Worm (Caenorhabditis elegans): ENCODE measurements around the gene ztf-20.

Gene ztf-20

DNA sequence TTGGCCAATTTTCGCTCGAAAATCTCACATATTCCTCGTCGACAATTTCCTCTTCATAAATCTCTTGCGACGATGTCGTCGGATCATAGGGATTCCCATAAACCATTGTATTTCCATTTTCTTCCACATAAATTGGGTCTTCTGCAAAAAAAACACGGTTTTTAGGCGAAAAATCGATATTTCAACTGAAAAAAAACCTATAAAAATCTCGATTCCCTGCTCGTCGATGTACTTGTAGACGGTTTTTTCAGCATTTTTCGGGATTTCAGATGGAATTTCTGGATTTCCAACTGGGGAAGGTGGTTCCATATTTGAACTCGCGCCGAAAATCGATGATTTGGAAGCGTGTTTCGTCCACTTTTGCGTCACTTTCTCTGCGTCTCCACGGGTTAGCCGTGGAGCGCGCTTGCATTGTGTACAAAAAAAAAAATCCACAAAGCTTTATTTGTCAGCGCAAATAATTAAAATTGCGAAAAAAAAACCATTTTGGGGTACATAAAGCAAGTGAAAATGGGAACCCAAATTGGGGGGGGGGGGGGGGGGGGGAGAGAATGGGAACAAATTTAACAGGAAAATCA lies 7.6 kb upstream of the ztf-20 start, which contains the start of gene Y39B6A.43 (continued):
- TF ChIP-seq ceh-48 (tag; optimal IDR thresholded peaks at IDR 0.05) (peak; percentile 84), madf-2 (tag; optimal IDR thresholded peaks at IDR 0.05) (peak; percentile 15)

DNA sequence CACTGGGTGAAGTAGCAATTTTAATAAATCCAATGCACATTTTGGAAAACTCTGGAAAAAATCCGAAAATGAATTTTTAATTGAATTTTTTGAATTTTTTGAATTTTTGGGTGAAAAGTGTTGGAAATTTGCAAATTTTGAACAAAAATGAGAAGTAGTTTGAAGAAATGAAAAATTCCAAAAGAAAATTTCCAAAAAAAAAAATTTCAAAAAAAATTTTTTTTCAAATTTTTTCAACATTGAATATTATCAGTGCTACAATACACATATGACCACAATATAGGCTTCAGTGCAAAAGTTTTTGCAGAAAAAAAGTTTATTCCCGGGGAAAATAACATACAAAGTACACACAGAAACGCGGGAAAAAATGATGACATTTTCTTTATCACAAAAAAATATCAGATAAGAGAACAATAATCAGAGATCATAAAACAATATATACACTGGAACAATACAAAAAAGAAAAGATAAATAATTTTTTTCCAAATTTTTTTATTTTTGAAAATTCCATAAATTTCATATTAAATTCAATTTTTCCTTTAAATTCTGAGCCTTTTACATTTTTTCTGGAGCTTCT lies 2.6 kb downstream of the ztf-20 start, which contains the start of gene hrg-10:
TSS of gene hrg-10 (minus strand) at position 51 of the 577 bp plus-strand sequence.
- TF ChIP-seq elt-2 (tag; optimal IDR thresholded peaks at IDR 0.05) = peak; percentile 62
- TF ChIP-seq ceh-31 (tag; optimal IDR thresholded peaks at IDR 0.05) = no peak

DNA sequence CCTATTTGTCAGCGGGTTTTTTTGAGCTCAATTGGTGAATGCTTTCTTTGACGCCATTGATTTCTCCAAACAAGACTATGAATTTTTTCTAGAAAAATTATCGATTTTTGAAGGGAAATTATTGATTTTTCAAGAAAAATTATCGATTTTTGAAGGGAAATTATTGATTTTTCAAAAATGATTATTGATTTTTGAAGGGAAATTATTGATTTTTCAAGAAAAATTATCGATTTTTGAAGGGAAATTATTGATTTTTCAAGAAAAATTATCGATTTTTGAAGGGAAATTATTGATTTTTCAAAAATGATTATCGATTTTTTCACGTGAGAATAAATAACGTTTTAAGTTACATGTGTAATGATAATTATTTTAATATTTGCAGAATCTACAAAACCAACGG lies 19.1 kb downstream of the ztf-20 start:
- TF ChIP-seq ceh-48 (tag; optimal IDR thresholded peaks at IDR 0.05) = peak; percentile 53

DNA sequence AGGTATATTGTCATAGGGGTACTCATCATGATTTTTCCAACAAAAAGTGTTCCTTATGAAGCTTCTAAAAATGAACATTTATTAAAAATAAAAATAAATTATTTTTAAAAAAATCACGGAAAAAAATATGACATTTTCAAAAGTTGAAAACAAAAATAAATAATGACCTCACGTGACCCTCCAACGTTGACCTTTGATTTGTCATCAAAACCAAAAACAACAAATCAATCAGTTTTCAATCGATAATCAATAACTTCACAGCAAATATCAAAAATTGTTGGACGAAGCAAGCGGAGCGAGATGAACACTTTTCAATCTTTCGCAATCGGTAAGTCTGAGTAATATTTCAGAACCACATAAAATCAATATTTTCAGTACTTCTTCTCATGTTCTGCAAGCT lies 19.6 kb downstream of the ztf-20 start, which contains the start of gene Y80D3A.8:
TSS of gene Y80D3A.8 (plus strand) at position 301 of the 400 bp plus-strand sequence.
- TF ChIP-seq pat-9 (tag; optimal IDR thresholded peaks at IDR 0.05) (no peak), dve-1 (tag; optimal IDR thresholded peaks at IDR 0.05) (no peak), ceh-34 (tag; optimal IDR thresholded peaks at IDR 0.05) (no peak), pag-3 (tag; optimal IDR thresholded peaks at IDR 0.05; ENCODE audit: borderline replicate concordance) (no peak), fkh-6 (tag; optimal IDR thresholded peaks at IDR 0.05) (no peak), nhr-232 (tag; optimal IDR thresholded peaks at IDR 0.05) (no peak), ref-2 (tag; optimal IDR thresholded peaks at IDR 0.05) (no peak), C38D4.7 (GFP tag; optimal IDR thresholded peaks at IDR 0.05) (no peak), pax-1 (tag; optimal IDR thresholded peaks at IDR 0.05) (no peak), ceh-19 (GFP tag; optimal IDR thresholded peaks at IDR 0.05) (no peak), lin-11 (tag; optimal IDR thresholded peaks at IDR 0.05) (no peak)

DNA sequence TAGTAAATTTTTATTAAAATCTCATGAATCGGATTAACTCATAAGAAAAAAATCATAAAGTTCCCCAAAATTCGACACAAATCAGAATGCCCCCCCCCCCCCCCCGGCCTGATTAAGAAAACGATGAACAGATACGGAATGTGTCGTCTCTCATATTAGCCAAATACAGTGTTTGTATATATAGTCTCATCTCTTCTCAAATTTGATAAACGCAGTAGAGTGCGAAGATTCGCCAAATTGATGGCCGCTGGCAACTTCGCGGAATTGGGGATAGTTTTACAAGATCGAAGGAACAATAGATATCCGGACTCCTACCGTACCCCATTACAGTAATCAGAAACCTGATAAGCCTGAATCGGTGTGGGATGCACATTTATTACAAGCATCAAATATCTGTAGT lies 22.4 kb downstream of the ztf-20 start:
- no peak for TF ChIP-seq unc-86 (tag; optimal IDR thresholded peaks at IDR 0.05)
- no peak for TF ChIP-seq rnt-1 (tag; optimal IDR thresholded peaks at IDR 0.05)
- no peak for TF ChIP-seq fkh-10 (GFP tag; optimal IDR thresholded peaks at IDR 0.05)
- TF ChIP-seq C38D4.7 (GFP tag; optimal IDR thresholded peaks at IDR 0.05) = no peak
- TF ChIP-seq ceh-18 (tag; optimal IDR thresholded peaks at IDR 0.05) = no peak
- TF ChIP-seq hlh-8 (tag; optimal IDR thresholded peaks at IDR 0.05) = no peak
- TF ChIP-seq sdc-2 (tag; optimal IDR thresholded peaks at IDR 0.05) = no peak
- TF ChIP-seq pros-1 (tag; optimal IDR thresholded peaks at IDR 0.05) = no peak
- no peak for TF ChIP-seq sox-2 (GFP tag; IDR thresholded peaks at IDR 0.05)
- TF ChIP-seq lin-11 (tag; optimal IDR thresholded peaks at IDR 0.05) = no peak
- TF ChIP-seq pqm-1 (tag; optimal IDR thresholded peaks at IDR 0.05) = no peak
- TF ChIP-seq nfya-1 (tag; optimal IDR thresholded peaks at IDR 0.05) = no peak
- no peak for TF ChIP-seq ceh-34 (tag; optimal IDR thresholded peaks at IDR 0.05)
- no peak for TF ChIP-seq ceh-19 (GFP tag; optimal IDR thresholded peaks at IDR 0.05)
- TF ChIP-seq unc-3 (GFP tag; conservative IDR thresholded peaks at IDR 0.05) = no peak
- TF ChIP-seq unc-3 (tag; optimal IDR thresholded peaks at IDR 0.05) = no peak

DNA sequence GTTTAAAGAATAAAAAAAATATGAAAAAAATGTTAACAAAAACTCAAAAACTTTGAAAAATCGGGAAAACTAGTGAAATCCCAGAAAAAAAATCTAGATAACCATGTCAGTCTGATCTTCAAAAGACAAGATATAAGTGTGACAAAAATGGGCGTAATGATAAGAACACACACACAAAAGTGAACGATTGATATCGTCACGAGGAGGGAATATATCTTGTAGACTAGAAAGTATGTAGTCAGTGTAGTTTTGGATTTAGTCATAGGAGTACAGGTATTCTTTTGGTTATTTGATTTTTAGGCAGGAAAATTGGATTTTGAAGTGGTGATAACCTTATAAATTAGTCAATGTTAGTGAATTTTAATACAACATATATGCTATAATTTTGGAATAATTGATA lies 25.4 kb downstream of the ztf-20 start:
- no peak for TF ChIP-seq sdc-2 (tag; optimal IDR thresholded peaks at IDR 0.05)
- peak; percentile 6 for TF ChIP-seq nhr-11 (tag; optimal IDR thresholded peaks at IDR 0.05)

DNA sequence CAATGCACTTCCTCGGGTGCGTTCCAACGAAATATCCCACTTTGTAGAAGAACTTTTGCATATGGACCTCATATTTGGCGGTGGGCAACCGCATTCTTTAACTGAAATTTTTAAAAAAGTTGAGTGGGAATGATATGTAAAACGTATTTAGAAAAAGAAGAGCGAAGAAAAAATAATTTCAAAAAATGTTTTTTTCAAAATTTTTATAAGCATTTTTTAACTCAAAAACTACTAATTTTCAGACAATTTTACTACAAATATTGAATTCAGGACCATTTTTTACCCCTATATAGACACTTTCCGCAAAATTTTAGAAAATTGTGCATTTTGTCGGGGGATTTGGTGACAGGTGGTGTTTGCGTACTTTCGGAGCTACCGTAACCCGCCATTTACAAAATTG lies 28.7 kb downstream of the ztf-20 start, which contains the start of gene ptr-22:
TSS of gene ptr-22 (minus strand) at position 101 of the 400 bp plus-strand sequence.
- TF ChIP-seq Y22D7AL.16 (tag; optimal IDR thresholded peaks at IDR 0.05) (no peak), nhr-11 (tag; optimal IDR thresholded peaks at IDR 0.05) (no peak), ahr-1 (tag; optimal IDR thresholded peaks at IDR 0.05) (no peak), nhr-232 (tag; optimal IDR thresholded peaks at IDR 0.05) (no peak), C38D4.7 (GFP tag; optimal IDR thresholded peaks at IDR 0.05) (no peak), unc-86 (tag; optimal IDR thresholded peaks at IDR 0.05) (no peak), K09A11.1 (tag; optimal IDR thresholded peaks at IDR 0.05; ENCODE audit: insufficient read depth) (no peak), ceh-18 (tag; optimal IDR thresholded peaks at IDR 0.05) (no peak), ref-2 (tag; optimal IDR thresholded peaks at IDR 0.05) (no peak), ets-4 (tag; optimal IDR thresholded peaks at IDR 0.05) (no peak), npax-4 (tag; optimal IDR thresholded peaks at IDR 0.05) (no peak), unc-55 (GFP tag; optimal IDR thresholded peaks at IDR 0.05) (no peak), unc-3 (GFP tag; conservative IDR thresholded peaks at IDR 0.05) (no peak), unc-3 (tag; optimal IDR thresholded peaks at IDR 0.05) (no peak), ceh-48 (tag; optimal IDR thresholded peaks at IDR 0.05) (no peak), hlh-30 (tag; optimal IDR thresholded peaks at IDR 0.05; ENCODE audit: insufficient read depth) (no peak), lim-6 (tag; optimal IDR thresholded peaks at IDR 0.05) (no peak)

Measured in whole organism, late embryonic.